Worm (Caenorhabditis elegans) whole organism, mixed stage, embryonic: ENCODE results near the gene M199.2.
"Not testable (repeated sequence)": the region's sequence is repeated elsewhere in the genome, so short reads cannot be mapped to it uniquely, and the experiment has no call there.

Experiments used
- bed-3 ChIP-seq: fragments of 200-800 bp; sonication (Bioruptor generic); optimal IDR thresholded peaks from 3 replicates; lab custom pipeline; 2018; ENCODE audit warnings: mild to moderate bottlenecking, missing genetic modification characterization, moderate library complexity, missing compliant biosample characterization
- blmp-1 ChIP-seq: fragments of 150-350 bp; optimal IDR thresholded peaks from 2 replicates; lab custom pipeline; 2014; ENCODE audit warnings: missing biosample characterization, missing genetic modification characterization
- ceh-39 ChIP-seq: fragments of 150-350 bp; optimal IDR thresholded peaks from 2 replicates; lab custom pipeline; 2014; ENCODE audit warnings: missing biosample characterization, missing genetic modification characterization
- ces-1 ChIP-seq: fragments of 150-350 bp; optimal IDR thresholded peaks from 2 replicates; lab custom pipeline; 2014; ENCODE audit warnings: missing biosample characterization, missing genetic modification reagents, missing genetic modification characterization
- cnd-1 ChIP-seq: fragments of 200-800 bp; sonication (Bioruptor generic); optimal IDR thresholded peaks from 2 replicates; lab custom pipeline; 2018; ENCODE audit warnings: mild to moderate bottlenecking, missing genetic modification characterization, missing compliant biosample characterization
- drap-1 ChIP-seq: fragments of 200-800 bp; sonication (Bioruptor generic); optimal IDR thresholded peaks from 3 replicates; lab custom pipeline; 2018; ENCODE audit warnings: mild to moderate bottlenecking, missing genetic modification characterization, missing compliant biosample characterization
- elt-1 ChIP-seq: sonication (generic microtip); optimal IDR thresholded peaks from 2 replicates; lab custom pipeline; 2017; ENCODE audit warnings: missing genetic modification characterization, mild to moderate bottlenecking, missing compliant biosample characterization, antibody characterized with exemption, moderate library complexity, borderline replicate concordance; ENCODE audit not compliant: insufficient read depth
- elt-3 ChIP-seq: fragments of 150-350 bp; optimal IDR thresholded peaks from 2 replicates; lab custom pipeline; 2014; ENCODE audit warnings: missing biosample characterization, missing genetic modification characterization
- flh-1 ChIP-seq: fragments of 200-800 bp; sonication (Bioruptor generic); optimal IDR thresholded peaks from 2 replicates; lab custom pipeline; 2018; ENCODE audit warnings: mild to moderate bottlenecking, missing genetic modification characterization, moderate library complexity, missing compliant biosample characterization
- ham-2 ChIP-seq: fragments of 200-800 bp; sonication (Bioruptor generic); optimal IDR thresholded peaks from 2 replicates; lab custom pipeline; 2018; ENCODE audit warnings: mild to moderate bottlenecking, missing genetic modification characterization, missing compliant biosample characterization
- hlh-1 ChIP-seq: fragments of 150-350 bp; optimal IDR thresholded peaks from 2 replicates; lab custom pipeline; 2014; ENCODE audit warnings: missing biosample characterization, missing genetic modification reagents, missing genetic modification characterization
- lin-13 ChIP-seq: fragments of 150-350 bp; optimal IDR thresholded peaks from 2 replicates; lab custom pipeline; 2014; ENCODE audit warnings: missing biosample characterization, missing genetic modification characterization
- lin-32 ChIP-seq: fragments of 200-800 bp; sonication (Bioruptor generic); optimal IDR thresholded peaks from 2 replicates; lab custom pipeline; 2018; ENCODE audit warnings: mild to moderate bottlenecking, missing genetic modification characterization, missing compliant biosample characterization
- lsy-2 ChIP-seq: fragments of 150-350 bp; optimal IDR thresholded peaks from 2 replicates; lab custom pipeline; 2014; ENCODE audit warnings: missing biosample characterization, missing genetic modification characterization
- mab-5 ChIP-seq: fragments of 150-350 bp; optimal IDR thresholded peaks from 2 replicates; lab custom pipeline; 2014; ENCODE audit warnings: missing biosample characterization, missing genetic modification characterization
- mep-1 ChIP-seq: fragments of 150-350 bp; optimal IDR thresholded peaks from 2 replicates; lab custom pipeline; 2017; ENCODE audit warnings: missing biosample characterization, missing genetic modification reagents, missing genetic modification characterization, inconsistent platforms
- mls-2 ChIP-seq: sonication (generic microtip); optimal IDR thresholded peaks from 2 replicates; lab custom pipeline; 2016; ENCODE audit warnings: mild to moderate bottlenecking, missing genetic modification characterization, moderate library complexity, missing compliant biosample characterization
- nhr-12 ChIP-seq: fragments of 150-350 bp; optimal IDR thresholded peaks from 2 replicates; lab custom pipeline; 2014; ENCODE audit warnings: missing biosample characterization, missing genetic modification characterization
- nhr-2 ChIP-seq: fragments of 150-350 bp; optimal IDR thresholded peaks from 2 replicates; lab custom pipeline; 2014; ENCODE audit warnings: missing biosample characterization, missing genetic modification characterization
- nhr-28 ChIP-seq: fragments of 150-350 bp; optimal IDR thresholded peaks from 2 replicates; lab custom pipeline; 2014; ENCODE audit warnings: missing biosample characterization, missing genetic modification characterization
- nhr-76 ChIP-seq: sonication (generic microtip); optimal IDR thresholded peaks from 2 replicates; lab custom pipeline; 2017; ENCODE audit warnings: missing biosample characterization, missing genetic modification characterization
- pha-4 ChIP-seq: fragments of 150-350 bp; optimal IDR thresholded peaks from 2 replicates; lab custom pipeline; 2018; ENCODE audit warnings: missing biosample characterization, missing genetic modification reagents, missing genetic modification characterization
- sem-2 ChIP-seq: fragments of 200-800 bp; sonication (Bioruptor generic); optimal IDR thresholded peaks from 2 replicates; lab custom pipeline; 2018; ENCODE audit warnings: mild to moderate bottlenecking, missing genetic modification characterization, missing compliant biosample characterization
- snpc-4 ChIP-seq: fragments of 150-350 bp; optimal IDR thresholded peaks from 2 replicates; lab custom pipeline; 2014; ENCODE audit warnings: missing biosample characterization, missing genetic modification characterization
- sptf-1 ChIP-seq: sonication (generic microtip); optimal IDR thresholded peaks from 2 replicates; lab custom pipeline; 2017; ENCODE audit warnings: mild to moderate bottlenecking, missing genetic modification characterization, moderate library complexity, missing compliant biosample characterization
- tbx-8 ChIP-seq: fragments of 200-800 bp; sonication (Bioruptor generic); optimal IDR thresholded peaks from 2 replicates; lab custom pipeline; 2018; ENCODE audit warnings: mild to moderate bottlenecking, missing genetic modification characterization, moderate library complexity, missing compliant biosample characterization
- unc-39 ChIP-seq: fragments of 150-350 bp; optimal IDR thresholded peaks from 2 replicates; lab custom pipeline; 2014; ENCODE audit warnings: missing biosample characterization, missing genetic modification characterization
- unc-62 ChIP-seq: fragments of 150-350 bp; optimal IDR thresholded peaks from 2 replicates; lab custom pipeline; 2014; ENCODE audit warnings: missing biosample characterization, missing genetic modification reagents, missing genetic modification characterization
- zip-8 ChIP-seq: fragments of 150-350 bp; optimal IDR thresholded peaks from 2 replicates; lab custom pipeline; 2014; ENCODE audit warnings: missing biosample characterization, missing genetic modification characterization
- ztf-11 ChIP-seq: fragments of 150-350 bp; optimal IDR thresholded peaks from 2 replicates; lab custom pipeline; 2014; ENCODE audit warnings: missing biosample characterization, missing genetic modification characterization

Gene M199.2

ce11 chrIV:15122882-15123281, 14.3 kb downstream of the M199.2 start, which contains the start of gene M199.7:
TSS of gene M199.7 (plus strand) at chrIV:15123182.
- TF ChIP-seq hlh-1 (tag; lab: Kevin White, UChicago) (no peak), unc-39 (tag; lab: Kevin White, UChicago) (no peak), ztf-11 (tag; lab: Kevin White, UChicago) (no peak), ham-2 (GFP tag; lab: Kevin White, UChicago) (no peak), blmp-1 (no peak), lsy-2 (no peak), cnd-1 (tag; lab: Kevin White, UChicago) (no peak), snpc-4 (tag; lab: Kevin White, UChicago) (no peak), pha-4 (tag; lab: Kevin White, UChicago) (no peak), ceh-39 (no peak), tbx-8 (GFP tag; lab: Kevin White, UChicago) (no peak), drap-1 (no peak), lin-13 (no peak), lin-32 (GFP tag; lab: Kevin White, UChicago) (no peak)
- TF ChIP-seq, all 35 proteins: peak for 0

ce11 chrIV:15126021-15126420, 17.4 kb downstream of the M199.2 start, which contains the start of gene clec-190:
TSS of gene clec-190 (minus strand) at chrIV:15126121.
- TF ChIP-seq ham-2 (GFP tag; lab: Kevin White, UChicago): no peak
- no peak for TF ChIP-seq tbx-8 (GFP tag; lab: Kevin White, UChicago)
- TF ChIP-seq mls-2 (tag; lab: Kevin White, UChicago): no peak
- TF ChIP-seq lin-32 (GFP tag; lab: Kevin White, UChicago): no peak
- no peak for TF ChIP-seq cnd-1 (tag; lab: Kevin White, UChicago)
- no peak for TF ChIP-seq mep-1
- no peak for TF ChIP-seq pha-4 (tag; lab: Kevin White, UChicago)
- TF ChIP-seq elt-3 (tag; lab: Kevin White, UChicago): no peak
- TF ChIP-seq drap-1: no peak
- TF ChIP-seq flh-1: no peak
- no peak for TF ChIP-seq mab-5
- TF ChIP-seq unc-62 (GFP tag; lab: Kevin White, UChicago): no peak
- no peak for TF ChIP-seq lsy-2
- TF ChIP-seq lin-13: no peak
- no peak for TF ChIP-seq bed-3 (GFP tag; lab: Kevin White, UChicago)
- no peak for TF ChIP-seq zip-8 (tag; lab: Kevin White, UChicago)
- no peak for TF ChIP-seq ztf-11 (tag; lab: Kevin White, UChicago)
- TF ChIP-seq elt-1 (tag; lab: Kevin White, UChicago): no peak
- no peak for TF ChIP-seq nhr-28 (tag; lab: Kevin White, UChicago)

ce11 chrIV:15127731-15128130, 19.2 kb downstream of the M199.2 start, which contains the start of gene M199.9:
TSS of gene M199.9 (minus strand) at chrIV:15127831.
- TF ChIP-seq lin-32 (GFP tag; lab: Kevin White, UChicago): no peak
- TF ChIP-seq sptf-1 (tag; lab: Kevin White, UChicago): no peak
- TF ChIP-seq lin-13: no peak
- no peak for TF ChIP-seq flh-1
- no peak for TF ChIP-seq unc-39 (tag; lab: Kevin White, UChicago)
- TF ChIP-seq zip-8 (tag; lab: Kevin White, UChicago): no peak
- TF ChIP-seq, all 35 proteins: peak for 0

- TF ChIP-seq nhr-76 (tag; lab: Kevin White, UChicago) (no peak), unc-39 (tag; lab: Kevin White, UChicago) (no peak), lin-32 (GFP tag; lab: Kevin White, UChicago) (no peak), mls-2 (tag; lab: Kevin White, UChicago) (no peak), mep-1 (no peak), snpc-4 (tag; lab: Kevin White, UChicago) (no peak), ces-1 (no peak), pha-4 (tag; lab: Kevin White, UChicago) (no peak), hlh-1 (tag; lab: Kevin White, UChicago) (no peak), drap-1 (no peak), unc-62 (GFP tag; lab: Kevin White, UChicago) (no peak), nhr-12 (no peak), sem-2 (GFP tag; lab: Kevin White, UChicago) (no peak)
These were observed 23.1 kb downstream of the M199.2 start, which contains the start of gene col-135 for ce11 chrIV:15131697-15132096. TSS of gene col-135 (minus strand) at chrIV:15131797.

- not testable (repeated sequence) for TF ChIP-seq nhr-2 (tag; lab: Kevin White, UChicago); nhr-76 (tag; lab: Kevin White, UChicago); flh-1
These were observed 25.3 kb downstream of the M199.2 start, which contains the start of gene M199.8 for ce11 chrIV:15133899-15134298. TSS of gene M199.8 (minus strand) at chrIV:15133999.
